Worm (Caenorhabditis elegans) whole organism, mixed stage, embryonic: ENCODE measurements around the gene F38B7.3.

Experiments
- M03D4.4 ChIP-seq: sonication (generic microtip); optimal IDR thresholded peaks from 2 replicates; lab custom pipeline; 2017; ENCODE audit warnings: mild to moderate bottlenecking, missing genetic modification characterization, missing compliant biosample characterization
- blmp-1 ChIP-seq: fragments of 150-350 bp; optimal IDR thresholded peaks from 2 replicates; lab custom pipeline; 2014; ENCODE audit warnings: missing biosample characterization, missing genetic modification characterization
- ceh-39 ChIP-seq: fragments of 150-350 bp; optimal IDR thresholded peaks from 2 replicates; lab custom pipeline; 2014; ENCODE audit warnings: missing biosample characterization, missing genetic modification characterization
- ceh-43 ChIP-seq: fragments of 200-800 bp; sonication (Bioruptor generic); optimal IDR thresholded peaks from 2 replicates; lab custom pipeline; 2018; ENCODE audit warnings: mild to moderate bottlenecking, missing genetic modification characterization, moderate library complexity, missing compliant biosample characterization
- ceh-83 ChIP-seq: fragments of 200-800 bp; sonication (Bioruptor generic); optimal IDR thresholded peaks from 2 replicates; lab custom pipeline; 2018; ENCODE audit warnings: mild to moderate bottlenecking, missing genetic modification characterization, missing compliant biosample characterization
- ces-1 ChIP-seq: fragments of 150-350 bp; optimal IDR thresholded peaks from 2 replicates; lab custom pipeline; 2014; ENCODE audit warnings: missing biosample characterization, missing genetic modification reagents, missing genetic modification characterization
- cnd-1 ChIP-seq: fragments of 200-800 bp; sonication (Bioruptor generic); optimal IDR thresholded peaks from 2 replicates; lab custom pipeline; 2018; ENCODE audit warnings: mild to moderate bottlenecking, missing genetic modification characterization, missing compliant biosample characterization
- drap-1 ChIP-seq: fragments of 200-800 bp; sonication (Bioruptor generic); optimal IDR thresholded peaks from 3 replicates; lab custom pipeline; 2018; ENCODE audit warnings: mild to moderate bottlenecking, missing genetic modification characterization, missing compliant biosample characterization
- elt-1 ChIP-seq: sonication (generic microtip); optimal IDR thresholded peaks from 2 replicates; lab custom pipeline; 2017; ENCODE audit warnings: missing genetic modification characterization, mild to moderate bottlenecking, missing compliant biosample characterization, antibody characterized with exemption, moderate library complexity, borderline replicate concordance; ENCODE audit not compliant: insufficient read depth
- elt-3 ChIP-seq: fragments of 150-350 bp; optimal IDR thresholded peaks from 2 replicates; lab custom pipeline; 2014; ENCODE audit warnings: missing biosample characterization, missing genetic modification characterization
- flh-1 ChIP-seq: fragments of 200-800 bp; sonication (Bioruptor generic); optimal IDR thresholded peaks from 2 replicates; lab custom pipeline; 2018; ENCODE audit warnings: mild to moderate bottlenecking, missing genetic modification characterization, moderate library complexity, missing compliant biosample characterization
- ham-2 ChIP-seq: fragments of 200-800 bp; sonication (Bioruptor generic); optimal IDR thresholded peaks from 2 replicates; lab custom pipeline; 2018; ENCODE audit warnings: mild to moderate bottlenecking, missing genetic modification characterization, missing compliant biosample characterization
- hlh-1 ChIP-seq: fragments of 150-350 bp; optimal IDR thresholded peaks from 2 replicates; lab custom pipeline; 2014; ENCODE audit warnings: missing biosample characterization, missing genetic modification reagents, missing genetic modification characterization
- lin-13 ChIP-seq: fragments of 150-350 bp; optimal IDR thresholded peaks from 2 replicates; lab custom pipeline; 2014; ENCODE audit warnings: missing biosample characterization, missing genetic modification characterization
- lin-32 ChIP-seq: fragments of 200-800 bp; sonication (Bioruptor generic); optimal IDR thresholded peaks from 2 replicates; lab custom pipeline; 2018; ENCODE audit warnings: mild to moderate bottlenecking, missing genetic modification characterization, missing compliant biosample characterization
- lsy-2 ChIP-seq: fragments of 150-350 bp; optimal IDR thresholded peaks from 2 replicates; lab custom pipeline; 2014; ENCODE audit warnings: missing biosample characterization, missing genetic modification characterization
- mab-5 ChIP-seq: fragments of 150-350 bp; optimal IDR thresholded peaks from 2 replicates; lab custom pipeline; 2014; ENCODE audit warnings: missing biosample characterization, missing genetic modification characterization
- mep-1 ChIP-seq: fragments of 150-350 bp; optimal IDR thresholded peaks from 2 replicates; lab custom pipeline; 2017; ENCODE audit warnings: missing biosample characterization, missing genetic modification reagents, missing genetic modification characterization, inconsistent platforms
- mls-2 ChIP-seq: sonication (generic microtip); optimal IDR thresholded peaks from 2 replicates; lab custom pipeline; 2016; ENCODE audit warnings: mild to moderate bottlenecking, missing genetic modification characterization, moderate library complexity, missing compliant biosample characterization
- nhr-12 ChIP-seq: fragments of 150-350 bp; optimal IDR thresholded peaks from 2 replicates; lab custom pipeline; 2014; ENCODE audit warnings: missing biosample characterization, missing genetic modification characterization
- nhr-2 ChIP-seq: fragments of 150-350 bp; optimal IDR thresholded peaks from 2 replicates; lab custom pipeline; 2014; ENCODE audit warnings: missing biosample characterization, missing genetic modification characterization
- nhr-237 ChIP-seq: fragments of 150-350 bp; optimal IDR thresholded peaks from 2 replicates; lab custom pipeline; 2014; ENCODE audit warnings: missing biosample characterization, missing genetic modification characterization
- nhr-28 ChIP-seq: fragments of 150-350 bp; optimal IDR thresholded peaks from 2 replicates; lab custom pipeline; 2014; ENCODE audit warnings: missing biosample characterization, missing genetic modification characterization
- nhr-76 ChIP-seq: sonication (generic microtip); optimal IDR thresholded peaks from 2 replicates; lab custom pipeline; 2017; ENCODE audit warnings: missing biosample characterization, missing genetic modification characterization
- pha-4 ChIP-seq: fragments of 150-350 bp; optimal IDR thresholded peaks from 2 replicates; lab custom pipeline; 2018; ENCODE audit warnings: missing biosample characterization, missing genetic modification reagents, missing genetic modification characterization
- snpc-4 ChIP-seq: fragments of 150-350 bp; optimal IDR thresholded peaks from 2 replicates; lab custom pipeline; 2014; ENCODE audit warnings: missing biosample characterization, missing genetic modification characterization
- sptf-1 ChIP-seq: sonication (generic microtip); optimal IDR thresholded peaks from 2 replicates; lab custom pipeline; 2017; ENCODE audit warnings: mild to moderate bottlenecking, missing genetic modification characterization, moderate library complexity, missing compliant biosample characterization
- tbx-8 ChIP-seq: fragments of 200-800 bp; sonication (Bioruptor generic); optimal IDR thresholded peaks from 2 replicates; lab custom pipeline; 2018; ENCODE audit warnings: mild to moderate bottlenecking, missing genetic modification characterization, moderate library complexity, missing compliant biosample characterization
- unc-120 ChIP-seq: sonication (generic microtip); optimal IDR thresholded peaks from 2 replicates; lab custom pipeline; 2017; ENCODE audit warnings: missing genetic modification characterization, missing compliant biosample characterization; ENCODE audit not compliant: poor library complexity, severe bottlenecking
- unc-62 ChIP-seq: fragments of 150-350 bp; optimal IDR thresholded peaks from 2 replicates; lab custom pipeline; 2014; ENCODE audit warnings: missing biosample characterization, missing genetic modification reagents, missing genetic modification characterization
- ztf-11 ChIP-seq: fragments of 150-350 bp; optimal IDR thresholded peaks from 2 replicates; lab custom pipeline; 2014; ENCODE audit warnings: missing biosample characterization, missing genetic modification characterization

F38B7.3 gene

ce11 chrV:11503081-11503751, 45.7 kb upstream of the F38B7.3 start, which contains the start of gene C55A6.12:
Gene C55A6.12 (minus strand): TSS chrV:11503131.
- TF ChIP-seq mls-2 (no peak), nhr-76 (tag; lab: Kevin White, UChicago) (no peak)

ce11 chrV:11504853-11505397, 44.0 kb upstream of the F38B7.3 start, which contains the start of the genes C55A6.1 and C55A6.10:
Gene C55A6.1 (minus strand): TSS chrV:11504968.
Gene C55A6.10 (plus strand): TSS chrV:11505347.
- TF ChIP-seq lin-13 (peak; percentile 12), cnd-1 (tag; lab: Kevin White, UChicago) (peak; percentile 25), lsy-2 (tag; lab: Kevin White, UChicago) (peak; percentile 31), mep-1 (tag; lab: Kevin White, UChicago) (peak; percentile 36), nhr-237 (tag; lab: Kevin White, UChicago) (peak; percentile 10), ces-1 (peak; percentile 68), drap-1 (GFP tag; lab: Kevin White, UChicago) (peak; percentile 43), sptf-1 (tag; lab: Kevin White, UChicago) (peak; percentile 41), M03D4.4 (tag; lab: Kevin White, UChicago) (peak; percentile 1), hlh-1 (tag; lab: Kevin White, UChicago) (peak; percentile 1)

ce11 chrV:11506347-11506746, 42.6 kb upstream of the F38B7.3 start:
- TF ChIP-seq elt-1 (tag; lab: Kevin White, UChicago): no peak
- TF ChIP-seq sptf-1 (tag; lab: Kevin White, UChicago): no peak
- TF ChIP-seq mls-2: no peak
- no peak for TF ChIP-seq nhr-2 (tag; lab: Kevin White, UChicago)
- TF ChIP-seq snpc-4 (tag; lab: Kevin White, UChicago): no peak
- TF ChIP-seq hlh-1 (tag; lab: Kevin White, UChicago): peak; percentile 82
- TF ChIP-seq lin-32: no peak
- no peak for TF ChIP-seq nhr-12 (tag; lab: Kevin White, UChicago)
- TF ChIP-seq drap-1 (GFP tag; lab: Kevin White, UChicago): no peak
- TF ChIP-seq ceh-83 (GFP tag; lab: Kevin White, UChicago): no peak
- TF ChIP-seq blmp-1 (tag; lab: Kevin White, UChicago): no peak
- no peak for TF ChIP-seq ham-2 (GFP tag; lab: Kevin White, UChicago)
- TF ChIP-seq nhr-237 (tag; lab: Kevin White, UChicago): no peak
- TF ChIP-seq nhr-28 (tag; lab: Kevin White, UChicago): no peak
- no peak for TF ChIP-seq nhr-76 (tag; lab: Kevin White, UChicago)
- no peak for TF ChIP-seq ceh-43
- no peak for TF ChIP-seq tbx-8 (GFP tag; lab: Kevin White, UChicago)
- TF ChIP-seq unc-120 (tag; lab: Kevin White, UChicago): peak; percentile 55

- TF ChIP-seq snpc-4 (tag; lab: Kevin White, UChicago) (no peak), nhr-28 (tag; lab: Kevin White, UChicago) (no peak), mls-2 (no peak), unc-62 (GFP tag; lab: Kevin White, UChicago) (no peak), ces-1 (no peak)
Measured at ce11 chrV:11508773-11509172, 40.1 kb upstream of the F38B7.3 start, which contains the start of gene ttll-5. Gene ttll-5 (plus strand): TSS chrV:11509060.

ce11 chrV:11513432-11513831, 35.5 kb upstream of the F38B7.3 start, which contains the start of gene C55A6.3:
Gene C55A6.3 (minus strand): TSS chrV:11513532.
- TF ChIP-seq unc-120 (tag; lab: Kevin White, UChicago) (no peak), snpc-4 (tag; lab: Kevin White, UChicago) (no peak), M03D4.4 (tag; lab: Kevin White, UChicago) (no peak), lsy-2 (tag; lab: Kevin White, UChicago) (no peak), flh-1 (GFP tag; lab: Kevin White, UChicago) (no peak), pha-4 (tag; lab: Kevin White, UChicago) (no peak), nhr-28 (tag; lab: Kevin White, UChicago) (no peak), blmp-1 (tag; lab: Kevin White, UChicago) (no peak), ham-2 (GFP tag; lab: Kevin White, UChicago) (no peak), elt-3 (tag; lab: Kevin White, UChicago) (no peak), ceh-39 (tag; lab: Kevin White, UChicago) (no peak), ceh-83 (GFP tag; lab: Kevin White, UChicago) (no peak), mls-2 (no peak), mab-5 (tag; lab: Kevin White, UChicago) (no peak), ceh-43 (no peak), cnd-1 (tag; lab: Kevin White, UChicago) (no peak), ztf-11 (no peak), lin-13 (no peak)
- TF ChIP-seq, all 35 proteins: peak for 0
